Fruit fly (Drosophila melanogaster) whole organism, embryonic: ENCODE results near the gene Irc.
A peak's percentile ranks its signal among the peaks of the same experiment; 100 is the strongest.

Experiments used
- Atf6 ChIP-seq: fragments of 200-800 bp; sonication (Bioruptor generic); IDR thresholded peaks from 2 replicates; pipeline ENCODE4 v1.3.6; 2022; ENCODE audit warnings: missing biosample characterization, missing genetic modification characterization
- Bgb ChIP-seq: fragments of 200-800 bp; sonication (Bioruptor generic); IDR thresholded peaks from 2 replicates; pipeline ENCODE4 v1.3.6; 2022; ENCODE audit warnings: missing biosample characterization, missing genetic modification characterization; ENCODE audit not compliant: partially characterized antibody
- CG1024 ChIP-seq: fragments of 200-800 bp; sonication (Bioruptor generic); IDR thresholded peaks from 2 replicates; pipeline ENCODE4 v1.3.6; 2022; ENCODE audit warnings: missing biosample characterization, missing genetic modification characterization
- CG10543 ChIP-seq: fragments of 200-800 bp; sonication (Bioruptor generic); optimal IDR thresholded peaks from 3 replicates; lab custom pipeline; 2017; ENCODE audit warnings: missing biosample characterization, mild to moderate bottlenecking, missing genetic modification characterization, moderate library complexity
- CG12104 ChIP-seq: fragments of 200-800 bp; sonication (Bioruptor generic); optimal IDR thresholded peaks from 3 replicates; lab custom pipeline; 2016; ENCODE audit warnings: missing biosample characterization, missing genetic modification characterization
- CG13424 ChIP-seq: fragments of 200-800 bp; sonication (Bioruptor generic); optimal IDR thresholded peaks from 2 replicates; lab custom pipeline; 2019; ENCODE audit warnings: missing biosample characterization, mild to moderate bottlenecking, missing genetic modification characterization, moderate library complexity
- CG13775 ChIP-seq: fragments of 200-800 bp; sonication (Bioruptor generic); optimal IDR thresholded peaks from 3 replicates; lab custom pipeline; 2017; ENCODE audit warnings: missing biosample characterization, mild to moderate bottlenecking, missing genetic modification characterization
- CG15011 ChIP-seq: fragments of 200-800 bp; sonication (Bioruptor generic); optimal IDR thresholded peaks from 3 replicates; lab custom pipeline; 2018; ENCODE audit warnings: missing biosample characterization, mild to moderate bottlenecking, missing genetic modification characterization
- CG1602 ChIP-seq: fragments of 200-800 bp; sonication (Bioruptor generic); optimal IDR thresholded peaks from 3 replicates; lab custom pipeline; 2016; ENCODE audit warnings: missing biosample characterization, missing genetic modification characterization
- CG1792 ChIP-seq: fragments of 200-800 bp; sonication (Bioruptor generic); optimal IDR thresholded peaks from 2 replicates; lab custom pipeline; 2016; ENCODE audit warnings: missing biosample characterization, missing genetic modification characterization
- CG18764 ChIP-seq: fragments of 200-800 bp; sonication (Bioruptor generic); optimal IDR thresholded peaks from 3 replicates; lab custom pipeline; 2016; ENCODE audit warnings: missing biosample characterization, missing genetic modification characterization
- CG2116 ChIP-seq: fragments of 200-800 bp; sonication (Bioruptor generic); optimal IDR thresholded peaks from 3 replicates; lab custom pipeline; 2018; ENCODE audit warnings: missing biosample characterization, mild to moderate bottlenecking, missing genetic modification characterization
- CG2120 ChIP-seq: fragments of 200-800 bp; sonication (Bioruptor generic); optimal IDR thresholded peaks from 3 replicates; lab custom pipeline; 2016; ENCODE audit warnings: missing biosample characterization, missing genetic modification characterization
- CG2889 ChIP-seq: fragments of 200-800 bp; sonication (Bioruptor generic); IDR thresholded peaks from 3 replicates; pipeline ENCODE4 v1.3.6; 2022; ENCODE audit warnings: missing biosample characterization, missing genetic modification characterization
- CG3065 ChIP-seq: fragments of 200-800 bp; sonication (Bioruptor generic); optimal IDR thresholded peaks from 2 replicates; lab custom pipeline; 2016; ENCODE audit warnings: missing biosample characterization, missing genetic modification characterization
- CG32532 ChIP-seq: fragments of 200-800 bp; sonication (Bioruptor generic); IDR thresholded peaks from 2 replicates; pipeline ENCODE4 v1.3.6; 2022; ENCODE audit warnings: missing biosample characterization, missing genetic modification characterization
- CG34224 ChIP-seq: fragments of 200-800 bp; sonication (Bioruptor generic); IDR thresholded peaks from 3 replicates; pipeline ENCODE4 v1.3.6; 2022; ENCODE audit warnings: missing biosample characterization, missing genetic modification characterization; ENCODE audit not compliant: partially characterized antibody
- CG3726 ChIP-seq: fragments of 200-800 bp; sonication (Bioruptor generic); IDR thresholded peaks from 3 replicates; pipeline ENCODE4, ENCODE4 v1.3.6; 2022; ENCODE audit warnings: missing biosample characterization, missing genetic modification characterization
- CG4282 ChIP-seq: fragments of 200-800 bp; sonication (Bioruptor generic); optimal IDR thresholded peaks from 2 replicates; lab custom pipeline; 2016; ENCODE audit warnings: missing biosample characterization, missing genetic modification characterization
- CG4360 ChIP-seq: fragments of 200-800 bp; sonication (Bioruptor generic); IDR thresholded peaks from 2 replicates; pipeline ENCODE4 v1.3.6; 2022; ENCODE audit warnings: missing biosample characterization, missing genetic modification characterization
- CG4617 ChIP-seq: fragments of 200-800 bp; sonication (Bioruptor generic); optimal IDR thresholded peaks from 3 replicates; lab custom pipeline; 2016; ENCODE audit warnings: missing biosample characterization, missing genetic modification characterization, borderline replicate concordance
- CG6175 ChIP-seq: fragments of 200-800 bp; sonication (Bioruptor generic); IDR thresholded peaks from 3 replicates; pipeline ENCODE4 v1.3.6; 2022; ENCODE audit warnings: missing biosample characterization, missing genetic modification characterization
- CG6791 ChIP-seq: fragments of 200-800 bp; sonication (Bioruptor generic); IDR thresholded peaks from 3 replicates; pipeline ENCODE4 v1.3.6; 2022; ENCODE audit warnings: missing biosample characterization, missing genetic modification characterization; ENCODE audit not compliant: partially characterized antibody
- CG6813 ChIP-seq: fragments of 200-800 bp; sonication (Bioruptor generic); optimal IDR thresholded peaks from 2 replicates; lab custom pipeline; 2017; ENCODE audit warnings: missing biosample characterization, missing genetic modification characterization, mild to moderate bottlenecking, moderate library complexity, missing genetic modification reagents
- CG7963 ChIP-seq: fragments of 200-800 bp; sonication (Bioruptor generic); IDR thresholded peaks from 3 replicates; pipeline ENCODE4 v1.3.6; 2022; ENCODE audit warnings: missing biosample characterization, missing genetic modification characterization; ENCODE audit not compliant: partially characterized antibody
- CG8924 ChIP-seq: fragments of 200-800 bp; optimal IDR thresholded peaks from 3 replicates; lab custom pipeline; 2019; ENCODE audit warnings: missing biosample characterization, mild to moderate bottlenecking, missing genetic modification characterization, moderate library complexity
- CG9437 ChIP-seq: fragments of 200-800 bp; sonication (Bioruptor generic); optimal IDR thresholded peaks from 2 replicates; lab custom pipeline; 2018; ENCODE audit warnings: missing biosample characterization, mild to moderate bottlenecking, missing genetic modification characterization
- CTCF ChIP-seq: fragments of 200-800 bp; sonication (Bioruptor generic); optimal IDR thresholded peaks from 2 replicates; lab custom pipeline; 2017; ENCODE audit warnings: missing biosample characterization, mild to moderate bottlenecking, missing genetic modification characterization, moderate library complexity
- CoRest ChIP-seq: fragments of 200-800 bp; sonication (Bioruptor generic); optimal IDR thresholded peaks from 3 replicates; lab custom pipeline; 2018; ENCODE audit warnings: missing biosample characterization, mild to moderate bottlenecking, missing genetic modification characterization, moderate library complexity
- D ChIP-seq, 2 experiments: fragments of 200-800 bp in 1 of 2; fragments of >200 bp in 1 of 2; sonication (Bioruptor generic) in 1 of 2; optimal IDR thresholded peaks; 2 replicates in 1 of 2; 3 replicates in 1 of 2; lab custom pipeline; 2017; ENCODE audit warnings: mild to moderate bottlenecking in 1 of 2, missing biosample characterization in 1 of 2, missing genetic modification characterization in 1 of 2, missing genetic modification reagents in 1 of 2
- Dad ChIP-seq: fragments of 200-800 bp; sonication (Bioruptor generic); optimal IDR thresholded peaks from 3 replicates; lab custom pipeline; 2016; ENCODE audit warnings: missing biosample characterization, missing genetic modification characterization
- Ets97D ChIP-seq: fragments of 200-800 bp; sonication (Bioruptor generic); optimal IDR thresholded peaks from 3 replicates; lab custom pipeline; 2016; ENCODE audit warnings: missing biosample characterization, missing genetic modification characterization
- Hand ChIP-seq: fragments of 200-800 bp; sonication (Bioruptor generic); optimal IDR thresholded peaks from 2 replicates; lab custom pipeline; 2017; ENCODE audit warnings: mild to moderate bottlenecking, missing biosample characterization, missing genetic modification reagents, missing genetic modification characterization
- HmgD ChIP-seq: fragments of 200-800 bp; sonication (Bioruptor generic); optimal IDR thresholded peaks from 3 replicates; lab custom pipeline; 2016; ENCODE audit warnings: missing biosample characterization, missing genetic modification characterization
- MESR4 ChIP-seq: fragments of 200-800 bp; sonication (Bioruptor generic); optimal IDR thresholded peaks from 2 replicates; lab custom pipeline; 2018; ENCODE audit warnings: missing biosample characterization, mild to moderate bottlenecking, missing genetic modification characterization, moderate library complexity
- Sox100B ChIP-seq: fragments of 200-800 bp; sonication (Bioruptor generic); optimal IDR thresholded peaks from 3 replicates; lab custom pipeline; 2018; ENCODE audit warnings: missing biosample characterization, mild to moderate bottlenecking, missing genetic modification characterization
- Xrp1 ChIP-seq: fragments of 200-800 bp; sonication (Bioruptor generic); IDR thresholded peaks from 2 replicates; pipeline ENCODE4 v1.3.6; 2022; ENCODE audit warnings: missing biosample characterization, missing genetic modification characterization
- amos ChIP-seq: fragments of 200-800 bp; sonication (Bioruptor generic); IDR thresholded peaks from 2 replicates; pipeline ENCODE4 v1.3.6; 2022; ENCODE audit warnings: missing biosample characterization, missing genetic modification characterization; ENCODE audit not compliant: partially characterized antibody
- exex ChIP-seq: fragments of 200-800 bp; sonication (Bioruptor generic); optimal IDR thresholded peaks from 4 replicates; lab custom pipeline; 2018; ENCODE audit warnings: missing biosample characterization, mild to moderate bottlenecking, missing genetic modification characterization, moderate library complexity
- gce ChIP-seq: fragments of 200-800 bp; sonication (Bioruptor generic); IDR thresholded peaks from 3 replicates; pipeline ENCODE4 v1.3.6; 2022; ENCODE audit warnings: missing biosample characterization, missing genetic modification characterization
- gem ChIP-seq: fragments of 200-800 bp; sonication (Bioruptor generic); optimal IDR thresholded peaks from 2 replicates; lab custom pipeline; 2019; ENCODE audit warnings: missing biosample characterization, mild to moderate bottlenecking, missing genetic modification characterization, moderate library complexity
- grau ChIP-seq: fragments of 200-800 bp; optimal IDR thresholded peaks from 3 replicates; lab custom pipeline; 2019; ENCODE audit warnings: missing biosample characterization, mild to moderate bottlenecking, missing genetic modification characterization, moderate library complexity
- gsb-n ChIP-seq: fragments of 200-800 bp; sonication (Bioruptor generic); optimal IDR thresholded peaks from 3 replicates; lab custom pipeline; 2018; ENCODE audit warnings: missing biosample characterization, mild to moderate bottlenecking, missing genetic modification characterization
- nerfin-1 ChIP-seq: fragments of 200-800 bp; sonication (Bioruptor generic); optimal IDR thresholded peaks from 3 replicates; lab custom pipeline; 2019; ENCODE audit warnings: missing biosample characterization, mild to moderate bottlenecking, missing genetic modification characterization, moderate library complexity
- oc ChIP-seq: fragments of 200-800 bp; sonication (Bioruptor generic); optimal IDR thresholded peaks from 2 replicates; lab custom pipeline; 2018; ENCODE audit warnings: missing biosample characterization, mild to moderate bottlenecking, missing genetic modification characterization, moderate library complexity
- sens ChIP-seq: fragments of 200-800 bp; sonication (Bioruptor generic); peaks from one replicate; lab custom pipeline; 2016; ENCODE audit warnings: missing biosample characterization, missing genetic modification characterization
- sisA ChIP-seq: fragments of 200-800 bp; sonication (Bioruptor generic); IDR thresholded peaks from 2 replicates; pipeline ENCODE4 v1.3.6; 2022; ENCODE audit warnings: missing biosample characterization, missing genetic modification characterization
- sna ChIP-seq: fragments of 200-800 bp; sonication (Bioruptor generic); IDR thresholded peaks from 2 replicates; pipeline ENCODE4 v1.3.6; 2022; ENCODE audit warnings: missing biosample characterization, missing genetic modification characterization; ENCODE audit not compliant: partially characterized antibody
- sob ChIP-seq: fragments of 200-800 bp; sonication (Bioruptor generic); IDR thresholded peaks from 2 replicates; pipeline ENCODE4 v1.3.6; 2022; ENCODE audit warnings: missing biosample characterization, missing genetic modification characterization
- vnd ChIP-seq: fragments of 200-800 bp; sonication (Bioruptor generic); IDR thresholded peaks from 3 replicates; pipeline ENCODE4 v1.3.6; 2022; ENCODE audit warnings: missing biosample characterization, missing genetic modification characterization; ENCODE audit not compliant: partially characterized antibody

The Irc gene

DNA sequence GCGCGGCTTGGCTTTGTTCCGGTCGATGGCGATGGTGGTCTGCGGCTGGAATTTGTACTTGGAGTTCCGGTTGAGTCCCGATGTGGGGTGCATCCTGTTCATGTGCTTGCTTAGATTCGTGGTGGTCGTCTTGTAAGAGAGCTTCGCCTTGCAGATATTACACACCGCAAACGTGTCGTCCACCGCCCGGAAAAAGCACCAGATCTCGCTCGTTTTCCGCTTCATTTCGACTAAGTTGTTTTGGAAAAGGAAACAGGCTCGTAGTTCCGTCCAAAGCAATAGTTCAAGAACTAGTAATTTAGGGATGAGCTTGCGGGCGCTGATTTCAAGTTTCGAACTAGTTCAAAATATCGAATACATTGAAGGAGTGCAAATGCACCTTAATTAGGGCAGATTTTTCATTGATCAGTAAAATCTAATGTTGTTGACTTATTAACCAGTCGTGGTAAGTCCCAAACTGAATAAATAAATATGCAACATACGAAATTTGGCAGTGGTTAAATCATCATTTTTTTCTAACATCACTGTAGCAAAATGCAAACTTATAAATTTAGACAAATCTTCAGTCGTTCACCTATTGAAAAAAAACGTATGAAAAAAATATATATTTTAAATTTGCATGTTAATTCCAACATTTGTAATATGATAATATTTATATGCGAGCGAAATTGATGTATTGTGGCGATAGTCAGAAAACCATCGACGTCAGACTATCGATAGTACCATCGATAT, 40.3 kb downstream of the Irc start, which contains the start of the genes bdwf and Patr-1 (continued):
- TF ChIP-seq sens (GFP tag; lab: Kevin White, UChicago) (peak; percentile 81), CoRest (tag; lab: Kevin White, UChicago) (peak; percentile 46), Xrp1 (GFP tag; lab: Robert Waterston, UW) (no peak), CG15011 (GFP tag; lab: Kevin White, UChicago) (no peak), sisA (GFP tag; lab: Robert Waterston, UW) (no peak), CG1024 (GFP tag; lab: Robert Waterston, UW) (no peak), CG7963 (peak; percentile 87), CG2120 (GFP tag; lab: Kevin White, UChicago) (peak; percentile 52), CG13424 (peak; percentile 41), CG6175 (no peak), CG9437 (peak; percentile 47), CG6791 (GFP tag; lab: Robert Waterston, UW) (peak; percentile 92), gce (no peak), Ets97D (GFP tag; lab: Kevin White, UChicago) (peak; percentile 51), CG4282 (no peak), Bgb (GFP tag; lab: Robert Waterston, UW) (peak; percentile 89), exex (tag; lab: Kevin White, UChicago) (peak; percentile 50), Sox100B (GFP tag; lab: Kevin White, UChicago) (peak; percentile 43), CG34224 (GFP tag; lab: Robert Waterston, UW) (peak; percentile 89), Hand (GFP tag; lab: Kevin White, UChicago) (no peak), amos (GFP tag; lab: Robert Waterston, UW) (peak; percentile 95), CG8924 (peak; percentile 36), CG13775 (GFP tag; lab: Kevin White, UChicago) (peak; percentile 42), grau (tag; lab: Kevin White, UChicago) (peak; percentile 20)

DNA sequence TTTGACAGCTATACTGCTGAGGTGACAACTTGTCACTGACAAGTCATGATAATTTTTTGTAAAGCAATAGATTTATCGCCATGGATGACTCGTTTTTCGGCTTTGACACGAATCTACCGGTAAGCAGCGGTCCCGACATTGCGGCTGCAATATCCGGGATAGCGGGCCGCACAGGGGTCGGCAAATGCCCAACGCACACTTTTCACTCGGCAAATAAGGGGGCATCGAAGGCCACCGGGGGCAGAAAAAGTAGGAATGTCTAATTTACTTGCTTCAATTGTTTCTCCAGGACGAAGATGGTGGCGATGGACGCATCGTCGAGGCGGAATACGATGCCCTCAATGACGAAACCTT, 40.9 kb downstream of the Irc start:
- TF ChIP-seq Dad (GFP tag; lab: Kevin White, UChicago) (no peak), oc (tag; lab: Kevin White, UChicago) (no peak), vnd (GFP tag; lab: Robert Waterston, UW) (no peak), CG18764 (GFP tag; lab: Kevin White, UChicago) (no peak), MESR4 (peak; percentile 96), CG3065 (no peak), sna (GFP tag; lab: Robert Waterston, UW) (peak; percentile 51; the same call in 1 of the 2 replicates), CG10543 (GFP tag; lab: Kevin White, UChicago) (no peak), CG1602 (no peak), nerfin-1 (tag; lab: Kevin White, UChicago) (no peak), CTCF (no peak), CG4360 (no peak), CG12104 (GFP tag; lab: Kevin White, UChicago) (no peak), CG3726 (GFP tag; lab: Robert Waterston, UW) (no peak), CG4617 (peak; percentile 61), gsb-n (tag; lab: Kevin White, UChicago) (no peak), CG32532 (GFP tag; lab: Robert Waterston, UW) (no peak), Atf6 (GFP tag; lab: Robert Waterston, UW) (0 out of 2 replicates have a peak, but pooled peaks have one; percentile 25), CG2116 (GFP tag; lab: Kevin White, UChicago) (no peak), CG6813 (GFP tag; lab: Kevin White, UChicago) (no peak), sob (GFP tag; lab: Robert Waterston, UW) (no peak), HmgD (GFP tag; lab: Kevin White, UChicago) (no peak), D (optimal IDR thresholded peaks at IDR 0.05; lab: Kevin White, UChicago) (peak; percentile 1), D (GFP tag; optimal IDR thresholded peaks at IDR 0.05; lab: Kevin White, UChicago) (no peak), CG2889 (no peak), gem (tag; lab: Kevin White, UChicago) (no peak), CG1792 (no peak)
